Worm (Caenorhabditis elegans): ENCODE results near the gene C49A9.1.
"Not testable (repeated sequence)": the region's sequence is repeated elsewhere in the genome, so short reads cannot be mapped to it uniquely, and the experiment has no call there.

Gene C49A9.1

DNA sequence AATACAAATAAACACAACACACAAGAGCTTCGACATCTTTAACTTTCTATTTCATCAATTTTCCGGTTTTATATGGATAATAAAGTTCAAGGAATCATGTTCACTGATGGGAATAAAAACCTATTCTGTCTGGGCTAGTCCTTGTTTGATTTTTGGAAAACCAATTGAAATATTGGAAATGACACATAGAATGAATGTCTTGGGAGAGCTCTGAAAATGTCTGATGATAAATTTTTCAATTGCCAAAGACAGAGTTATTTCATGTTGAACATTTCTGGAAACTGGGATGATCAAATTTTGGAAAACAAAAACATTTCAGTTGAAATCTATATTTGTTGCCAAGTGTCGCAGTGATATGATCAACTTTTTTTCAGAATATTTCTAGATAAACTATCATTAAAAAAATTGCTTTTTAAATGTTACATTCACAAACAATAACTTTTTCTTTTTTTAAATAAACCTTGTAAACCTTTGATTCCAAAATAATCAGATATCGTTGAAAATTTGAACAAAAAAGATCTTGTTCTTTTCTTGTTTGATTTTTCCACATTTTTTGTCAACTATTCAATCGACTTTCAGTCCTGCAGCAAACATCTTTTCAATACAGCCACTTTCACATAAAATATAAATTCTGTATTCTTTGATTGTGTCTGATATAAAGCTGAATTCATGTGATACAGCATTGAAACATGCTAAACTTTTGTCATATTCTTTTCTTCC, 9.7 kb downstream of the C49A9.1 start, which contains the start of the genes F58F9.6 and F58F9.8:
TSS of gene F58F9.6 (minus strand) at position 101 of the 720 bp plus-strand sequence.
TSS of gene F58F9.8 (plus strand) at position 670 of the 720 bp plus-strand sequence.
- no peak for TF ChIP-seq unc-62 (GFP tag; optimal IDR thresholded peaks at IDR 0.05)

DNA sequence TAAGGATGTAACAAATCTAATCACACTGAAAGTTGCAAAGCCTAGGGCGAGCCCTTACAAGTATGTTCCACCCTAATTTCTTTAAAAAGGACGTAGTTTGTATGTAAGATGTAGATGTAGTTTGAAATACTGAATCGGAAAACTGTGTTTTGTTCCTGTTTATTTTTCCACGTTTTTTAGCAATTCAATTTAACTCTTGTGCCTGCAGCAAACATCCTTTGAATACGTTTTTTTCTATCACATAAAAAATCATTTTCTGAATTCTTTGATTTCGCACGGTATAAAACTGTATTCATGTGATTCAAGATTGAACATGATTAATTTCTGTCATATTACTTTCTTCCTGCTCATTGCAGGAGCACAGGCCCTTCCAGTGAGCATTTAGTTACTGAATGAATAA, 12.0 kb downstream of the C49A9.1 start, which contains the start of gene F58F9.9:
TSS of gene F58F9.9 (plus strand) at position 301 of the 400 bp plus-strand sequence.
- no peak for TF ChIP-seq unc-62 (GFP tag; optimal IDR thresholded peaks at IDR 0.05)

DNA sequence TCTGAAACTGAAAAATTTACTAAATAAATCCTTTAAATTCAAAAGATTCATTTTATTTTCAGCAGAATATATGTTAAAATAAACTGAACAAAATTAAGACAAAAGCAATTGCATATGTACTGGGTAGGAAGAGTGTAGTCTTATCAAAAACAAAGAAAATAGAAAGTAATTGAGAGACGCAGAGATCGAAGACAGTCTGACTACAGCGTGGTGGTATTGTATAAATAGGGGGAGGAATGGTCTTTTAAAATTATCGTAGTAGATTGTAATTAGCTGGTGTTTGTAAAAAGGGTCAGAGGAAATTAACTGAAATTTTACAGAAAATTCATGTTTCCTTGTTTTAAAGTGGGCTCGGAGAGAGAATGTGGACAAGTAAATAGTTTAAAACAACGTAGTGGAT, 20.5 kb downstream of the C49A9.1 start, which contains the start of gene acox-3:
TSS of gene acox-3 (minus strand) at position 7 of the 400 bp plus-strand sequence.
- TF ChIP-seq unc-62 (GFP tag; optimal IDR thresholded peaks at IDR 0.05): no peak

- TF ChIP-seq unc-62 (GFP tag; optimal IDR thresholded peaks at IDR 0.05): no peak
Measured at ce11 chrIV:6249591-6249990, 21.6 kb downstream of the C49A9.1 start, which contains the start of gene F58F9.1. Gene F58F9.1 (plus strand): TSS chrIV:6249841.

ce11 chrIV:6253000-6253399, 25.0 kb downstream of the C49A9.1 start, which contains the start of gene T13A10.2:
Gene T13A10.2 (plus strand): TSS chrIV:6253300.
- not testable (repeated sequence) for TF ChIP-seq unc-62 (GFP tag; optimal IDR thresholded peaks at IDR 0.05)

DNA sequence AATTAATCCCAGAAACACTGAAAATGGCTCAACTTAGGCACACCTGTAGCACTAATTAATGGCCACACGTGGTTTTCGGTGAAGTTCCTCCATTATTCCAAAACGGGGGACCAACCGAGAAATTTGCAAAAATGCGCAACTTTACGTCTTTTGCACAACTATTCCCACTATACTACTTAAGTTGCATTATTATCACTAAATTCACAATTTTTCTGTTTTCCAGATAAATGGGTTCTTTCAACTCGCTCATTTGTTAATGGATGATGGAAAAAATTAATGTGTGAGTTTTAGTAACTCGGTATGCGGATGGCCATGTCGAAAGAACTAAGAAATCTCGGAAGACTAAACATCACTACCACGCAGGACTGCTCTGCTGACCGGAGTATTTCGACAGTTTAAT, 26.6 kb downstream of the C49A9.1 start, which contains the start of gene T13A10.64:
TSS of gene T13A10.64 (plus strand) at position 301 of the 400 bp plus-strand sequence.
- TF ChIP-seq unc-62 (GFP tag; optimal IDR thresholded peaks at IDR 0.05): no peak

ce11 chrIV:6258967-6259366, 31.0 kb downstream of the C49A9.1 start:
- no peak for TF ChIP-seq unc-62 (GFP tag; optimal IDR thresholded peaks at IDR 0.05)

DNA sequence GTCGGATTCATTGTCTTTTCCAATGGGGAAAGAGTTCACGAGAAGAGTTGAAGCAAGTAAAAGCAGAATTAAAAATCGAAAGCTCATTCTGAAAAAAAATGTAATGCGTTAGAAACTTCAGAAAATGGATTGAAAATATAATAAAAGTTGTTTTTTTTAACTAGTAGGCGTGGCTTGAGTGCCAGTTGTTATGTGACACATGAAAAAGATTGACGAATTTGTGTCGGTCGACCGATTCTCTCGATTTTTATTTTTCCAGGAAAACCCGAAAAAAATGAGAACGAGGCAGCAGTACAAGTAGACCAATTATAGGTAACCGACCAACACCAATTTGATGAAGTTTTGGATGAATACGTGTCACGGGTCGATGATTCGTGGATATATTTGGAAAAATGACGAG, 31.7 kb downstream of the C49A9.1 start, which contains the start of gene nlp-16:
TSS of gene nlp-16 (minus strand) at position 101 of the 400 bp plus-strand sequence.
- no peak for TF ChIP-seq unc-62 (GFP tag; optimal IDR thresholded peaks at IDR 0.05)

ce11 chrIV:6263244-6263643, 35.3 kb downstream of the C49A9.1 start, which contains the start of gene srv-28:
Gene srv-28 (minus strand): TSS chrIV:6263344.
- no peak for TF ChIP-seq unc-62 (GFP tag; optimal IDR thresholded peaks at IDR 0.05)

DNA sequence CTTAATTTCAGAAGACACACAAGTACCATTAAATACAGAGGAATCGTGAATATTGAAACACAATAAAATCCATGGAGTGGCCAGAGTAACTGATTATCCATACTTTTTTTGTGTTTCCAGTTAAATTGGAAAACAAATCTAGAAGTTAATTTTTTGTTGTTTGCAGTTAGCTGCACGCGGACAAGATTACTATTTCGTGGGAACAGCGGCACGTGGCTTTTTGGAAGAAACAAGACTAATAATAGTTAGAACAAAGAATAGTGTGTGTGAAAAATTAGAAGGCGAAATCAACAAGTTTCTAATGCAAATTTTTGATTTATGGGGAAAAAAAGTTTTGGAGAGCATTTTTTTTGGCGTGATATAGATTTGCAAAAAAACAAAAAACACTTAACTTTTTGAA, 38.5 kb downstream of the C49A9.1 start, which contains the start of gene srv-29:
TSS of gene srv-29 (minus strand) at position 101 of the 400 bp plus-strand sequence.
- TF ChIP-seq unc-62 (GFP tag; optimal IDR thresholded peaks at IDR 0.05): no peak

ce11 chrIV:6269346-6269745, 41.4 kb downstream of the C49A9.1 start, which contains the start of gene srv-30:
Gene srv-30 (minus strand): TSS chrIV:6269446.
- TF ChIP-seq unc-62 (GFP tag; optimal IDR thresholded peaks at IDR 0.05): no peak

- TF ChIP-seq unc-62 (GFP tag; optimal IDR thresholded peaks at IDR 0.05): no peak
Measured at ce11 chrIV:6271923-6272322, 43.9 kb downstream of the C49A9.1 start, which contains the start of gene srv-31. Gene srv-31 (minus strand): TSS chrIV:6272023.

- no peak for TF ChIP-seq unc-62 (GFP tag; optimal IDR thresholded peaks at IDR 0.05)
Measured at ce11 chrIV:6275671-6276209, 47.8 kb downstream of the C49A9.1 start, which contains the start of the genes aat-4 and T13A10.1. Gene aat-4 (minus strand): TSS chrIV:6275721. Gene T13A10.1 (plus strand): TSS chrIV:6276081.

ce11 chrIV:6279392-6279791, 51.4 kb downstream of the C49A9.1 start, which contains the start of gene sams-5:
Gene sams-5 (minus strand): TSS chrIV:6279522.
- TF ChIP-seq unc-62 (GFP tag; optimal IDR thresholded peaks at IDR 0.05): no peak
